Worm (Caenorhabditis elegans): Measurements from ENCODE around the gene B0034.2.

- TF ChIP-seq mab-5 (tag; optimal IDR thresholded peaks at IDR 0.05) = no peak
- no peak for TF ChIP-seq nhr-10 (tag; optimal IDR thresholded peaks at IDR 0.05)
- TF ChIP-seq nhr-25 (tag; optimal IDR thresholded peaks at IDR 0.05) = no peak
- no peak for TF ChIP-seq fos-1 (tag; optimal IDR thresholded peaks at IDR 0.05)
- no peak for TF ChIP-seq ama-1 (optimal IDR thresholded peaks at IDR 0.05)
- no peak for TF ChIP-seq blmp-1 (tag; optimal IDR thresholded peaks at IDR 0.05; ENCODE audit: insufficient read depth)
- no peak for TF ChIP-seq nhr-237 (tag; optimal IDR thresholded peaks at IDR 0.05)
- TF ChIP-seq elt-1 (tag; optimal IDR thresholded peaks at IDR 0.05) = no peak
- TF ChIP-seq unc-62 (GFP tag; optimal IDR thresholded peaks at IDR 0.05) = no peak
- no peak for TF ChIP-seq crh-2 (tag; optimal IDR thresholded peaks at IDR 0.05)
- TF ChIP-seq ceh-16 (tag; optimal IDR thresholded peaks at IDR 0.05) = no peak
- TF ChIP-seq aly-2 (tag; optimal IDR thresholded peaks at IDR 0.05) = no peak
- no peak for TF ChIP-seq ztf-11 (tag; optimal IDR thresholded peaks at IDR 0.05)
- TF ChIP-seq unc-39 (tag; optimal IDR thresholded peaks at IDR 0.05) = no peak
Measured at ce11 chrII:5906274-5906673, 37.9 kb downstream of the B0034.2 start, which contains the start of gene F59G1.8.

Data from whole organism, L2 larva.